Worm (Caenorhabditis elegans) whole organism, L3 larva: ENCODE measurements around the gene plk-1.
A peak's percentile ranks its signal among the peaks of the same experiment; 100 is the strongest.

Source experiments
- R02D3.7 ChIP-seq: fragments of 150-350 bp; optimal IDR thresholded peaks from 2 replicates; lab custom pipeline; 2014; ENCODE audit warnings: missing biosample characterization, missing genetic modification characterization
- ZK546.5 ChIP-seq: sonication (generic microtip); optimal IDR thresholded peaks from 2 replicates; lab custom pipeline; 2017; ENCODE audit warnings: missing biosample characterization, missing genetic modification characterization
- ama-1 ChIP-seq: fragments of 150-350 bp; optimal IDR thresholded peaks from 2 replicates; lab custom pipeline; 2018
- ceh-16 ChIP-seq: sonication (generic microtip); optimal IDR thresholded peaks from 2 replicates; lab custom pipeline; 2017; ENCODE audit warnings: missing biosample characterization, missing genetic modification characterization
- ceh-28 ChIP-seq: fragments of 150-350 bp; optimal IDR thresholded peaks from 2 replicates; lab custom pipeline; 2014; ENCODE audit warnings: missing biosample characterization, missing genetic modification reagents, missing genetic modification characterization
- ceh-82 ChIP-seq: fragments of 150-350 bp; optimal IDR thresholded peaks from 2 replicates; lab custom pipeline; 2014; ENCODE audit warnings: missing biosample characterization, missing genetic modification characterization
- ceh-9 ChIP-seq: sonication (generic microtip); optimal IDR thresholded peaks from 2 replicates; lab custom pipeline; 2018; ENCODE audit warnings: missing biosample characterization, missing genetic modification characterization
- daf-12 ChIP-seq: fragments of 150-350 bp; optimal IDR thresholded peaks from 2 replicates; lab custom pipeline; 2014; ENCODE audit warnings: missing biosample characterization, missing genetic modification reagents, missing genetic modification characterization
- egl-27 ChIP-seq: sonication (generic microtip); optimal IDR thresholded peaks from 4 replicates; lab custom pipeline; 2017; ENCODE audit warnings: missing biosample characterization, missing genetic modification reagents, missing genetic modification characterization
- egl-5 ChIP-seq: fragments of 150-350 bp; optimal IDR thresholded peaks from 2 replicates; lab custom pipeline; 2017; ENCODE audit warnings: missing biosample characterization, missing genetic modification reagents, missing genetic modification characterization, inconsistent platforms
- elt-1 ChIP-seq: fragments of 150-350 bp; optimal IDR thresholded peaks from 2 replicates; lab custom pipeline; 2014; ENCODE audit warnings: missing biosample characterization, missing genetic modification characterization
- elt-2 ChIP-seq: sonication (generic microtip); optimal IDR thresholded peaks from 2 replicates; lab custom pipeline; 2016; ENCODE audit warnings: missing genetic modification reagents, mild to moderate bottlenecking, missing genetic modification characterization, missing compliant biosample characterization
- elt-3 ChIP-seq, 3 experiments: fragments of 150-350 bp in 1 of 3; sonication (generic microtip) in 2 of 3; optimal IDR thresholded peaks; 2 replicates in 2 of 3; 4 replicates in 1 of 3; lab custom pipeline; 2014 to 2017; ENCODE audit warnings: missing biosample characterization in 3 of 3, missing genetic modification characterization in 3 of 3
- eor-1 ChIP-seq, 2 experiments: fragments of 150-350 bp; optimal IDR thresholded peaks; 2 replicates each; lab custom pipeline; 2014 to 2018; ENCODE audit warnings: missing biosample characterization in 2 of 2, missing genetic modification characterization in 2 of 2
- fkh-10 ChIP-seq: sonication (generic microtip); optimal IDR thresholded peaks from 2 replicates; lab custom pipeline; 2017; ENCODE audit warnings: missing biosample characterization, missing genetic modification reagents, missing genetic modification characterization
- fkh-2 ChIP-seq: fragments of 150-350 bp; optimal IDR thresholded peaks from 2 replicates; lab custom pipeline; 2014; ENCODE audit warnings: missing biosample characterization, missing genetic modification reagents, missing genetic modification characterization
- fos-1 ChIP-seq: fragments of 150-350 bp; optimal IDR thresholded peaks from 2 replicates; lab custom pipeline; 2014; ENCODE audit warnings: missing biosample characterization, missing genetic modification characterization
- hmg-11 ChIP-seq: sonication (generic microtip); optimal IDR thresholded peaks from 2 replicates; lab custom pipeline; 2016; ENCODE audit warnings: missing genetic modification characterization, missing compliant biosample characterization
- jun-1 ChIP-seq: fragments of 150-350 bp; optimal IDR thresholded peaks from 2 replicates; lab custom pipeline; 2014; ENCODE audit warnings: missing biosample characterization, missing genetic modification reagents, missing genetic modification characterization
- lin-15B ChIP-seq: fragments of 150-350 bp; optimal IDR thresholded peaks from 2 replicates; lab custom pipeline; 2014; ENCODE audit warnings: missing biosample characterization, missing genetic modification characterization
- lin-39 ChIP-seq: fragments of 150-350 bp; optimal IDR thresholded peaks from 2 replicates; lab custom pipeline; 2018; ENCODE audit warnings: missing biosample characterization, missing genetic modification reagents, missing genetic modification characterization
- lsy-12 ChIP-seq: sonication (generic microtip); optimal IDR thresholded peaks from 2 replicates; lab custom pipeline; 2016; ENCODE audit warnings: mild to moderate bottlenecking, missing genetic modification characterization, missing compliant biosample characterization
- mdl-1 ChIP-seq: fragments of 150-350 bp; optimal IDR thresholded peaks from 2 replicates; lab custom pipeline; 2014; ENCODE audit warnings: missing biosample characterization, missing genetic modification characterization
- mml-1 ChIP-seq: fragments of 150-350 bp; sonication (generic microtip); optimal IDR thresholded peaks from 3 replicates; lab custom pipeline; 2014; ENCODE audit warnings: missing biosample characterization, missing genetic modification characterization
- nfya-1 ChIP-seq: sonication (generic microtip); optimal IDR thresholded peaks from 2 replicates; lab custom pipeline; 2017; ENCODE audit warnings: missing genetic modification characterization, mild to moderate bottlenecking, missing compliant biosample characterization, antibody characterized with exemption, moderate library complexity; ENCODE audit not compliant: insufficient read depth
- nhr-11 ChIP-seq: fragments of 150-350 bp; optimal IDR thresholded peaks from 2 replicates; lab custom pipeline; 2014; ENCODE audit warnings: missing biosample characterization, missing genetic modification characterization
- nhr-12 ChIP-seq: fragments of 150-350 bp; optimal IDR thresholded peaks from 2 replicates; lab custom pipeline; 2014; ENCODE audit warnings: missing biosample characterization, missing genetic modification characterization
- nhr-23 ChIP-seq: fragments of 150-350 bp; optimal IDR thresholded peaks from 2 replicates; lab custom pipeline; 2014; ENCODE audit warnings: missing biosample characterization, missing genetic modification reagents, missing genetic modification characterization
- nhr-237 ChIP-seq: fragments of 150-350 bp; optimal IDR thresholded peaks from 2 replicates; lab custom pipeline; 2014; ENCODE audit warnings: missing biosample characterization, missing genetic modification characterization
- nhr-25 ChIP-seq: sonication (generic microtip); optimal IDR thresholded peaks from 2 replicates; lab custom pipeline; 2017; ENCODE audit warnings: missing biosample characterization, missing genetic modification characterization
- nhr-28 ChIP-seq: fragments of 150-350 bp; optimal IDR thresholded peaks from 2 replicates; lab custom pipeline; 2014; ENCODE audit warnings: missing biosample characterization, missing genetic modification characterization
- nhr-43 ChIP-seq: sonication (generic microtip); optimal IDR thresholded peaks from 2 replicates; lab custom pipeline; 2016; ENCODE audit warnings: mild to moderate bottlenecking, missing genetic modification characterization, missing compliant biosample characterization; ENCODE audit not compliant: poor library complexity, severe bottlenecking
- nhr-67 ChIP-seq: fragments of 150-350 bp; optimal IDR thresholded peaks from 2 replicates; lab custom pipeline; 2014; ENCODE audit warnings: missing biosample characterization, missing genetic modification characterization
- nhr-76 ChIP-seq: fragments of 150-350 bp; sonication (generic microtip); optimal IDR thresholded peaks from 5 replicates; lab custom pipeline; 2014; ENCODE audit warnings: missing biosample characterization, missing genetic modification characterization
- nhr-77 ChIP-seq: fragments of 150-350 bp; optimal IDR thresholded peaks from 2 replicates; lab custom pipeline; 2014; ENCODE audit warnings: missing biosample characterization, missing genetic modification characterization
- pha-4 ChIP-seq: fragments of 150-350 bp; optimal IDR thresholded peaks from 2 replicates; lab custom pipeline; 2014; ENCODE audit warnings: missing biosample characterization, missing genetic modification reagents, missing genetic modification characterization
- pqm-1 ChIP-seq: fragments of 150-350 bp; optimal IDR thresholded peaks from 2 replicates; lab custom pipeline; 2017; ENCODE audit warnings: missing biosample characterization, missing genetic modification characterization, inconsistent platforms
- sea-2 ChIP-seq: fragments of 150-350 bp; sonication (generic microtip); optimal IDR thresholded peaks from 4 replicates; lab custom pipeline; 2014; ENCODE audit warnings: missing biosample characterization, missing genetic modification reagents, missing genetic modification characterization
- skn-1 ChIP-seq: fragments of 150-350 bp; optimal IDR thresholded peaks from 2 replicates; lab custom pipeline; 2014; ENCODE audit warnings: missing biosample characterization, missing genetic modification characterization
- snpc-4 ChIP-seq: fragments of 150-350 bp; optimal IDR thresholded peaks from 2 replicates; lab custom pipeline; 2014; ENCODE audit warnings: missing biosample characterization, missing genetic modification characterization
- tbx-2 ChIP-seq: sonication (generic microtip); optimal IDR thresholded peaks from 2 replicates; lab custom pipeline; 2016; ENCODE audit warnings: mild to moderate bottlenecking, missing genetic modification characterization, missing compliant biosample characterization
- unc-39 ChIP-seq: sonication (generic microtip); optimal IDR thresholded peaks from 4 replicates; lab custom pipeline; 2017; ENCODE audit warnings: missing biosample characterization, missing genetic modification characterization
- unc-62 ChIP-seq: fragments of 150-350 bp; sonication (generic microtip); optimal IDR thresholded peaks from 4 replicates; lab custom pipeline; 2014; ENCODE audit warnings: missing biosample characterization, missing genetic modification reagents, missing genetic modification characterization
- zag-1 ChIP-seq: fragments of 150-350 bp; optimal IDR thresholded peaks from 2 replicates; lab custom pipeline; 2014; ENCODE audit warnings: missing biosample characterization, missing genetic modification characterization
- ztf-11 ChIP-seq: fragments of 150-350 bp; optimal IDR thresholded peaks from 2 replicates; lab custom pipeline; 2014; ENCODE audit warnings: missing biosample characterization, missing genetic modification characterization
- ztf-4 ChIP-seq: fragments of 150-350 bp; optimal IDR thresholded peaks from 2 replicates; lab custom pipeline; 2014; ENCODE audit warnings: missing biosample characterization, missing genetic modification characterization

plk-1 gene

DNA sequence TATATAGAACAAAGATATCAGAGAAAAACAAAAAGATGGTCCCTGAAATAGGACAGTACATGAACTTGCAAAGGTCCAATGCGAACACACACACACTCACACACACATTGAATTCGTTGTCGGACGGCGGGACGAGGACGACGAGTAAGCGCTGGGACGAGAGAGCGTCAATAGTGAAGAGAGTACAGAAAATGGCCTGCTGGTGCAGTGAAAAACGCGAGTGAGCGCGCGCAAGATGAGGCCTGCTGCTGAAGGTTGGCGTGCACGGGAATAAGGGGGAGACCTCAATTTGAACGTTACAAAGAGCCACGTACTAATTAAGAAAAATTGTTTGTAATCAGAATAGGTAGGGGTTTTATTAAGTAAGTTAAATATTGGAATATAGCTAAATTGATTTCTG lies 25.8 kb downstream of the plk-1 start:
- TF ChIP-seq zag-1 (tag; lab: Kevin White, UChicago) (no peak), unc-62 (GFP tag; lab: Kevin White, UChicago) (no peak), ceh-9 (tag; lab: Kevin White, UChicago) (no peak), hmg-11 (peak; percentile 87), pha-4 (tag; lab: Kevin White, UChicago) (peak; percentile 38), egl-27 (no peak), lin-39 (tag; lab: Kevin White, UChicago) (peak; percentile 76), nfya-1 (tag; lab: Kevin White, UChicago) (peak; percentile 55)

DNA sequence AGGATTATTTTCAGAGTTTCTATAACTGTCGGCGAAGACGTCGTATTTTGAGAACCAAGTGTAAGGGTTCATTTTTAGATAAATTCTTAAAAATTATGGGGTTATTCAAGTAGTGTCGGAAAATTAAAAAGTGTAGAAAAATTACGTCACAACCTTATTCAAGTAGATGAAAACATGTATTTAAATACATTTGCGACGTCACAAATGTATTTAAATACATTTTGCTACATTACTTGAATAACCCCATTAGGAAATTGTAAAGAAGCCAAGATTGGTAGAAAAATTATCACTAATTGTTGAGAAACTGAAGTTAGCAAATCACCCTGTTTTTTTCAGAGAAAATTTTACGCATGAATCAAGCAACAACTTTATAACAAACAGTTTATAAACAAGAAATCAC lies 28.0 kb downstream of the plk-1 start:
- TF ChIP-seq zag-1 (tag; lab: Kevin White, UChicago) (no peak), elt-1 (tag; lab: Kevin White, UChicago) (no peak), nhr-76 (tag; lab: Kevin White, UChicago) (no peak), lin-39 (tag; lab: Kevin White, UChicago) (no peak), unc-62 (GFP tag; lab: Kevin White, UChicago) (no peak), ceh-9 (tag; lab: Kevin White, UChicago) (no peak), lin-15B (no peak), ceh-82 (tag; lab: Kevin White, UChicago) (no peak)

DNA sequence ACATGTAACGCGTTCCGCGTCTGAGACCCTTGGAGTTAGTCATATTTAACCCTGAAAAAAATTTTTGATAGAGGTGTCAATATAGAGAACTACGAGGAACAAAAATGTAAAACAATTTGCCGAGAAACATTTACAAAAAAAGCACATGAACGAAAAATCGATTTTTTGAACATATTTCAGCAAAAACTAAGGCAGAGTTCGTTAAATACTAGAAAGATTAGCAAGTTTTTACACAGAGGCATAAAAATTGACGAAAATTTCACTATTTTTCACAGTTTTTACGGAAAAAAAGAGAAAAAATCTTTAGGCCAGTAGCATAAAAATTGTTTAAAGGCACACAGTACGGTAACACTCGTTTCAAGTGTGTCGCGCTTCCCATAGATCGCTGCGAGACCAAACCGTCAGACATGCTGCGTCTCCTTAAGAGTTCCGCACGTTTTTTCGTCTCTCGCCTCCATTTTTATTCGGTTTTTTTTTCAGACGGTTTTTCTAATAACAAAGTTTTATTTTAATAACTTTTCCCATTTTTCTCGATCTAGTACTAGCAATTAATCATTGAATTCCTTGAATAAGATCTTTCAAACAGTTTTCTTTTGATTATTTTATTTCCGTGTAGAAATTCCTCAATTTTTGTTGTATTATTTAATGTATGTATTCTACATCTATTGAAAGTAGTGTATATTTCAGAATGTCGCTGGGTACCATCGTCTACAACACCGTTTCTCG lies 29.2 kb downstream of the plk-1 start, which contains the start of the genes rpl-21 and C14B9.10:
Gene rpl-21, minus strand, starts transcription at position 51 of the 726 bp plus-strand sequence.
Gene C14B9.10, plus strand, starts transcription at position 676 of the 726 bp plus-strand sequence.
- TF ChIP-seq nhr-12 (tag; lab: Kevin White, UChicago) (no peak), ceh-82 (tag; lab: Kevin White, UChicago) (peak; percentile 20), pqm-1 (peak; percentile 59), elt-1 (tag; lab: Kevin White, UChicago) (no peak), skn-1 (tag; lab: Kevin White, UChicago) (peak; percentile 58), egl-5 (tag; lab: Kevin White, UChicago) (peak; percentile 81), lsy-12 (peak; percentile 63), pha-4 (tag; lab: Kevin White, UChicago) (peak; percentile 95), nhr-11 (no peak), ama-1 (peak; percentile 53), lin-39 (tag; lab: Kevin White, UChicago) (peak; percentile 90), jun-1 (tag; lab: Kevin White, UChicago) (peak; percentile 35), zag-1 (tag; lab: Kevin White, UChicago) (no peak), nhr-76 (tag; lab: Kevin White, UChicago) (no peak), eor-1 (tag; optimal IDR thresholded peaks at IDR 0.05; lab: Kevin White, UChicago) (no peak), nhr-77 (tag; lab: Kevin White, UChicago) (no peak), sea-2 (no peak), ztf-11 (tag; lab: Kevin White, UChicago) (no peak), elt-3 (tag; optimal IDR thresholded peaks at IDR 0.05; lab: Kevin White, UChicago) (no peak), fkh-10 (no peak), ZK546.5 (tag; lab: Kevin White, UChicago) (peak; percentile 0), mdl-1 (tag; lab: Kevin White, UChicago) (no peak), nhr-28 (tag; lab: Kevin White, UChicago) (no peak), ceh-9 (tag; lab: Kevin White, UChicago) (no peak), hmg-11 (peak; percentile 90), nhr-23 (peak; percentile 85), egl-27 (no peak), fkh-2 (no peak), R02D3.7 (tag; lab: Kevin White, UChicago) (peak; percentile 82), snpc-4 (tag; lab: Kevin White, UChicago) (peak; percentile 47), ceh-16 (tag; lab: Kevin White, UChicago) (peak; percentile 11), mml-1 (tag; lab: Kevin White, UChicago) (no peak), tbx-2 (tag; lab: Kevin White, UChicago) (peak; percentile 11), nhr-67 (tag; lab: Kevin White, UChicago) (no peak), unc-62 (GFP tag; lab: Kevin White, UChicago) (peak; percentile 11), elt-2 (tag; lab: Kevin White, UChicago) (peak; percentile 45), nhr-43 (peak; percentile 74), nhr-237 (no peak), nhr-25 (tag; lab: Kevin White, UChicago) (peak; percentile 83), fos-1 (tag; lab: Kevin White, UChicago) (no peak), ceh-28 (peak; percentile 57), ztf-4 (tag; lab: Kevin White, UChicago) (no peak), nfya-1 (tag; lab: Kevin White, UChicago) (peak; percentile 98), lin-15B (peak; percentile 87), unc-39 (tag; lab: Kevin White, UChicago) (no peak), daf-12 (no peak)
